Worm (Caenorhabditis elegans) whole organism, mixed stage, embryonic: Measurements from ENCODE around the gene Y82E9BR.22.

Experiments used
- bed-3 ChIP-seq: fragments of 200-800 bp; sonication (Bioruptor generic); optimal IDR thresholded peaks from 3 replicates; lab custom pipeline; 2018; ENCODE audit warnings: mild to moderate bottlenecking, missing genetic modification characterization, moderate library complexity, missing compliant biosample characterization
- blmp-1 ChIP-seq: fragments of 150-350 bp; optimal IDR thresholded peaks from 2 replicates; lab custom pipeline; 2014; ENCODE audit warnings: missing biosample characterization, missing genetic modification characterization
- ceh-39 ChIP-seq: fragments of 150-350 bp; optimal IDR thresholded peaks from 2 replicates; lab custom pipeline; 2014; ENCODE audit warnings: missing biosample characterization, missing genetic modification characterization
- ceh-43 ChIP-seq: fragments of 200-800 bp; sonication (Bioruptor generic); optimal IDR thresholded peaks from 2 replicates; lab custom pipeline; 2018; ENCODE audit warnings: mild to moderate bottlenecking, missing genetic modification characterization, moderate library complexity, missing compliant biosample characterization
- ceh-83 ChIP-seq: fragments of 200-800 bp; sonication (Bioruptor generic); optimal IDR thresholded peaks from 2 replicates; lab custom pipeline; 2018; ENCODE audit warnings: mild to moderate bottlenecking, missing genetic modification characterization, missing compliant biosample characterization
- ces-1 ChIP-seq: fragments of 150-350 bp; optimal IDR thresholded peaks from 2 replicates; lab custom pipeline; 2014; ENCODE audit warnings: missing biosample characterization, missing genetic modification reagents, missing genetic modification characterization
- drap-1 ChIP-seq: fragments of 200-800 bp; sonication (Bioruptor generic); optimal IDR thresholded peaks from 3 replicates; lab custom pipeline; 2018; ENCODE audit warnings: mild to moderate bottlenecking, missing genetic modification characterization, missing compliant biosample characterization
- elt-1 ChIP-seq: sonication (generic microtip); optimal IDR thresholded peaks from 2 replicates; lab custom pipeline; 2017; ENCODE audit warnings: missing genetic modification characterization, mild to moderate bottlenecking, missing compliant biosample characterization, antibody characterized with exemption, moderate library complexity, borderline replicate concordance; ENCODE audit not compliant: insufficient read depth
- ham-2 ChIP-seq: fragments of 200-800 bp; sonication (Bioruptor generic); optimal IDR thresholded peaks from 2 replicates; lab custom pipeline; 2018; ENCODE audit warnings: mild to moderate bottlenecking, missing genetic modification characterization, missing compliant biosample characterization
- lin-13 ChIP-seq: fragments of 150-350 bp; optimal IDR thresholded peaks from 2 replicates; lab custom pipeline; 2014; ENCODE audit warnings: missing biosample characterization, missing genetic modification characterization
- lin-32 ChIP-seq: fragments of 200-800 bp; sonication (Bioruptor generic); optimal IDR thresholded peaks from 2 replicates; lab custom pipeline; 2018; ENCODE audit warnings: mild to moderate bottlenecking, missing genetic modification characterization, missing compliant biosample characterization
- lsy-2 ChIP-seq: fragments of 150-350 bp; optimal IDR thresholded peaks from 2 replicates; lab custom pipeline; 2014; ENCODE audit warnings: missing biosample characterization, missing genetic modification characterization
- mab-5 ChIP-seq: fragments of 150-350 bp; optimal IDR thresholded peaks from 2 replicates; lab custom pipeline; 2014; ENCODE audit warnings: missing biosample characterization, missing genetic modification characterization
- nhr-12 ChIP-seq: fragments of 150-350 bp; optimal IDR thresholded peaks from 2 replicates; lab custom pipeline; 2014; ENCODE audit warnings: missing biosample characterization, missing genetic modification characterization
- nhr-2 ChIP-seq: fragments of 150-350 bp; optimal IDR thresholded peaks from 2 replicates; lab custom pipeline; 2014; ENCODE audit warnings: missing biosample characterization, missing genetic modification characterization
- nhr-237 ChIP-seq: fragments of 150-350 bp; optimal IDR thresholded peaks from 2 replicates; lab custom pipeline; 2014; ENCODE audit warnings: missing biosample characterization, missing genetic modification characterization
- nhr-28 ChIP-seq: fragments of 150-350 bp; optimal IDR thresholded peaks from 2 replicates; lab custom pipeline; 2014; ENCODE audit warnings: missing biosample characterization, missing genetic modification characterization
- nhr-76 ChIP-seq: sonication (generic microtip); optimal IDR thresholded peaks from 2 replicates; lab custom pipeline; 2017; ENCODE audit warnings: missing biosample characterization, missing genetic modification characterization
- pha-4 ChIP-seq: fragments of 150-350 bp; optimal IDR thresholded peaks from 2 replicates; lab custom pipeline; 2018; ENCODE audit warnings: missing biosample characterization, missing genetic modification reagents, missing genetic modification characterization
- sem-2 ChIP-seq: fragments of 200-800 bp; sonication (Bioruptor generic); optimal IDR thresholded peaks from 2 replicates; lab custom pipeline; 2018; ENCODE audit warnings: mild to moderate bottlenecking, missing genetic modification characterization, missing compliant biosample characterization
- snpc-4 ChIP-seq: fragments of 150-350 bp; optimal IDR thresholded peaks from 2 replicates; lab custom pipeline; 2014; ENCODE audit warnings: missing biosample characterization, missing genetic modification characterization
- sptf-1 ChIP-seq: sonication (generic microtip); optimal IDR thresholded peaks from 2 replicates; lab custom pipeline; 2017; ENCODE audit warnings: mild to moderate bottlenecking, missing genetic modification characterization, moderate library complexity, missing compliant biosample characterization
- unc-120 ChIP-seq: sonication (generic microtip); optimal IDR thresholded peaks from 2 replicates; lab custom pipeline; 2017; ENCODE audit warnings: missing genetic modification characterization, missing compliant biosample characterization; ENCODE audit not compliant: poor library complexity, severe bottlenecking
- unc-39 ChIP-seq: fragments of 150-350 bp; optimal IDR thresholded peaks from 2 replicates; lab custom pipeline; 2014; ENCODE audit warnings: missing biosample characterization, missing genetic modification characterization
- unc-62 ChIP-seq: fragments of 150-350 bp; optimal IDR thresholded peaks from 2 replicates; lab custom pipeline; 2014; ENCODE audit warnings: missing biosample characterization, missing genetic modification reagents, missing genetic modification characterization
- zip-8 ChIP-seq: fragments of 150-350 bp; optimal IDR thresholded peaks from 2 replicates; lab custom pipeline; 2014; ENCODE audit warnings: missing biosample characterization, missing genetic modification characterization
- ztf-11 ChIP-seq: fragments of 150-350 bp; optimal IDR thresholded peaks from 2 replicates; lab custom pipeline; 2014; ENCODE audit warnings: missing biosample characterization, missing genetic modification characterization

The Y82E9BR.22 gene

DNA sequence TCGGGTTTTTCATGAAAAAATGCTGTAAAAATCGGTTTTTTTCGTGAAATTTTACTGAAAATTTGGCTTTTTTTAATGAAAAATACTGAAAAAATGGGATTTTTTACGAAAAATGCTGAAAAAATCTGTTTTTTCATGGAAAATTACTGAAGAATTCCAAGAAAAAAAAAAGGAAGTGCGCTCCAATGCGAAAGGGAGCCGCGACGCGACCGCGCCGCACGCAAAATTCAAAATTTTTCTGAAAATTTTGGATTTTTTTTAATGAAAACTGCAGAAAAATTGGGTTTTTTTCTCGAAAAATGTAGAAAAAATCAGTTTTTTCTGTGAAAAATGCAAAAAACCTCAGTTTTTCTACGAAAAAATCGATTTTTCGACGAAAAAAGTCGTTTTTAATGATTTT lies 7.5 kb upstream of the Y82E9BR.22 start:
- TF ChIP-seq sptf-1 (tag; lab: Kevin White, UChicago) (no peak), lin-13 (tag; lab: Kevin White, UChicago) (no peak), elt-1 (tag; lab: Kevin White, UChicago) (no peak), nhr-12 (tag; lab: Kevin White, UChicago) (no peak), drap-1 (GFP tag; lab: Kevin White, UChicago) (no peak), zip-8 (tag; lab: Kevin White, UChicago) (no peak), ceh-43 (GFP tag; lab: Kevin White, UChicago) (no peak), pha-4 (tag; lab: Kevin White, UChicago) (no peak), sem-2 (GFP tag; lab: Kevin White, UChicago) (no peak), ces-1 (GFP tag; lab: Kevin White, UChicago) (no peak), lsy-2 (tag; lab: Kevin White, UChicago) (no peak), nhr-76 (tag; lab: Kevin White, UChicago) (no peak), nhr-28 (tag; lab: Kevin White, UChicago) (no peak), ceh-39 (tag; lab: Kevin White, UChicago) (no peak), nhr-2 (no peak), lin-32 (GFP tag; lab: Kevin White, UChicago) (no peak), unc-120 (tag; lab: Kevin White, UChicago) (no peak), bed-3 (GFP tag; lab: Kevin White, UChicago) (no peak)

DNA sequence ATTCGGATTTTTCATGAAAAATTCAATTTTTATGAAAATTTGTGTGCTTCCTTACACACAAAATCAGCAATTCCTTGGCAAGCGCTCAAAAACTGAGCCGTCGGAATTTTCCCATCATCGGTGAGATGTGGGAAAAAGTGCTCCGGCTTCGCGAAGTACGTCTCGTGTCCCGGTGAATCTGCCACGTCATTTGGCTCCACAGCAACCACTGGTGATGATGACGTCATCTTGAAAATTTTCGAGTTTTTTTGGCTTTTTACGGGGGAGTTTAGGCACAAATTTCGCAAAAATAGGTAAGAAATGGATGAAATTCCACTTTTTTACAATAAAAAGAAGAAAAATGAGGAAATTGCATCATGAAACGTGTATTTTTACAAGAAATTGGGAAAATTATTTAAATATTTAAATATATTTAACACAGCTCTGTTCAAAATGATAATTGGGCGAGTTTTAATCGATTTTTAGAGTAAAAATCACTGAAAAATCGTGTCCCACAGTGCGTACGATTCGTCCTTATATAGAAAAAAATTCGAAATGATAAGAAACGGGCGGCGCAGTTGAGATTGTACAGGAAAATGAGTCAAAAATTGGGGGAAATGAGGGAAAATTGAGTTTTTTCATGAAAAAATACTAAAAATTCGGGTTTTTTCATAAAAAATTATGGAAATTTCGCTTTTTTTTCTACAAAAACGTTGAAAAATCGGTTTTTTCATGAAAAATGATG lies 5.0 kb upstream of the Y82E9BR.22 start, which contains the start of gene Y82E9BR.14:
Y82E9BR.14 (minus strand) TSS at position 227 of the 724 bp plus-strand sequence.
- TF ChIP-seq unc-120 (tag; lab: Kevin White, UChicago) = no peak
- TF ChIP-seq zip-8 (tag; lab: Kevin White, UChicago) = peak; percentile 74
- TF ChIP-seq ztf-11 (tag; lab: Kevin White, UChicago) = no peak
- no peak for TF ChIP-seq ces-1 (GFP tag; lab: Kevin White, UChicago)
- TF ChIP-seq nhr-28 (tag; lab: Kevin White, UChicago) = no peak

DNA sequence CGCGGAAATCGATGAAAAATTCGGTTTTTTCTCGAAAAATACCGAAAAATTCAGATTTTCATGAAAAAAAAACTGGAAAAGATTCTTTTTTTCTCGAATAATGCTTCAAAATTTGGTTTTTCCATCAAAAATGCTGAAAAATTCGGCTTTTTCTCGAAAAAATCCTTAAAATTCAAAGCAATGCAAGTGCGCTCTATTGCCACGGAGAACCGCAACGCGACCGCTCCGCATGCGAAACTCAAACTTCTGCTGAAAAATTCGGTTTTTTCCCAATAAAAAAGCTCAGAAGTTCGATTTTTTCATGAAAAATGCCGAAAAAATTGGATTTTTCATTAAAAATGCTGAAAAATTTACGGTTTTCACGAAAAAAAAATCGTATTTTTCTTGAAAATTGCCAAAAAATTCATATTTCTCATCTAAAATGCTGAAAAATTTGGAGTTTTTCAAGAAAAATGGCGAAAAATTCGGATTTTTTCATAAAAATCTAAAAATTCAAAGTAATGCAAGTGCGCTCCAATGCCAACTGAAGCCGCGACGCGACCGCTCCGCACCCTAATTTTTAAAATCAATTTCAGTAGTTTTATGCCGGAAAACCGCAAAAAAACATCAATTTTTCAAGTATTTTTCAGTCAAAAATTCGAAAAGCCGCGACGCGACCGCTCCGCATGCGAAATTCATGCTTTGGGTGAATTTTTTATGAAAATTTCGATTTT lies 4.2 kb upstream of the Y82E9BR.22 start:
- TF ChIP-seq nhr-76 (tag; lab: Kevin White, UChicago) = no peak
- TF ChIP-seq ceh-39 (tag; lab: Kevin White, UChicago) = no peak
- TF ChIP-seq unc-62 (GFP tag; lab: Kevin White, UChicago) = no peak
- TF ChIP-seq ceh-83 (GFP tag; lab: Kevin White, UChicago) = no peak
- no peak for TF ChIP-seq lin-32 (GFP tag; lab: Kevin White, UChicago)
- TF ChIP-seq zip-8 (tag; lab: Kevin White, UChicago) = no peak
- TF ChIP-seq bed-3 (GFP tag; lab: Kevin White, UChicago) = no peak
- TF ChIP-seq drap-1 (GFP tag; lab: Kevin White, UChicago) = no peak
- TF ChIP-seq lsy-2 (tag; lab: Kevin White, UChicago) = no peak
- TF ChIP-seq ces-1 (GFP tag; lab: Kevin White, UChicago) = no peak
- TF ChIP-seq snpc-4 = no peak
- no peak for TF ChIP-seq mab-5 (tag; lab: Kevin White, UChicago)
- no peak for TF ChIP-seq blmp-1 (tag; lab: Kevin White, UChicago)
- no peak for TF ChIP-seq sptf-1 (tag; lab: Kevin White, UChicago)
- TF ChIP-seq unc-39 = no peak
- TF ChIP-seq nhr-28 (tag; lab: Kevin White, UChicago) = no peak
- no peak for TF ChIP-seq nhr-237 (tag; lab: Kevin White, UChicago)
- TF ChIP-seq ceh-43 (GFP tag; lab: Kevin White, UChicago) = no peak

DNA sequence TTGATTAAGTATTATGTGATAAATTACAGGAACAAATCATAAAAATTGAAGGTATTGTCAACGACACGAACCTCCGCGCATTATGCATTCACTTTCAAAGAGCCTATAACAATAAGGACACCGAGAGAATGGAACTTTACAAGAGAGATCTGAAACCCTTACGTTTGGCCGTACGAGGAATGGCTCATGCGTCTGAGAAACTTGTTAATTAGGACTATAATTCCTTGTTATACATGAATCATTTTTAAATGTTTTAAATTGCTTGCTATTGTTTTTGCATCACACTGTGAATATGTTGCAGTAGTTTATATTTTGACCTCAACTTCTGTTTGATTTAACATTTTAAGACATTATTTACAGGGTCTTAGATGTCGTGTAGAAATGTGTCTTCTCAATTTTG lies 5.9 kb downstream of the Y82E9BR.22 start, which contains the start of gene pals-18:
pals-18 (plus strand) TSS at position 301 of the 400 bp plus-strand sequence.
- no peak for TF ChIP-seq snpc-4
- TF ChIP-seq unc-120 (tag; lab: Kevin White, UChicago) = no peak
- no peak for TF ChIP-seq blmp-1 (tag; lab: Kevin White, UChicago)
- no peak for TF ChIP-seq ham-2 (GFP tag; lab: Kevin White, UChicago)
- no peak for TF ChIP-seq ceh-43 (GFP tag; lab: Kevin White, UChicago)
- no peak for TF ChIP-seq nhr-237 (tag; lab: Kevin White, UChicago)
- no peak for TF ChIP-seq nhr-12 (tag; lab: Kevin White, UChicago)
- TF ChIP-seq, all 35 proteins: peak for 0
